Worm (Caenorhabditis elegans): ENCODE measurements around the gene xbp-1.

The xbp-1 gene

ce11 chrIII:4193659-4194103 is at the start of gene xbp-1:
xbp-1 (plus strand) TSS chrIII:4193809.
- no peak for TF ChIP-seq tbx-7 (tag; optimal IDR thresholded peaks at IDR 0.05)
- TF ChIP-seq sox-4 (tag; optimal IDR thresholded peaks at IDR 0.05), result no peak
- TF ChIP-seq hlh-6 (tag; optimal IDR thresholded peaks at IDR 0.05), result no peak
- no peak for TF ChIP-seq mec-3 (tag; optimal IDR thresholded peaks at IDR 0.05; ENCODE audit: borderline replicate concordance)
- TF ChIP-seq dve-1 (tag; optimal IDR thresholded peaks at IDR 0.05), result peak; percentile 87
- TF ChIP-seq ref-2 (tag; optimal IDR thresholded peaks at IDR 0.05), result peak; percentile 68
- no peak for TF ChIP-seq unc-86 (tag; optimal IDR thresholded peaks at IDR 0.05)
- no peak for TF ChIP-seq pat-9 (tag; optimal IDR thresholded peaks at IDR 0.05)
- TF ChIP-seq rnt-1 (tag; optimal IDR thresholded peaks at IDR 0.05), result peak; percentile 76
- TF ChIP-seq ceh-2 (tag; optimal IDR thresholded peaks at IDR 0.05), result no peak
- TF ChIP-seq sox-2 (GFP tag; IDR thresholded peaks at IDR 0.05), result no peak; the same call in 1 of the 2 replicates
- no peak for TF ChIP-seq pag-3 (tag; optimal IDR thresholded peaks at IDR 0.05; ENCODE audit: borderline replicate concordance)
- TF ChIP-seq ceh-18 (tag; optimal IDR thresholded peaks at IDR 0.05), result peak; percentile 71
- TF ChIP-seq C38D4.7 (GFP tag; optimal IDR thresholded peaks at IDR 0.05), result no peak
- peak; percentile 71 for TF ChIP-seq ceh-31 (tag; optimal IDR thresholded peaks at IDR 0.05)
- no peak for TF ChIP-seq ahr-1 (tag; optimal IDR thresholded peaks at IDR 0.05)
- TF ChIP-seq pha-4 (tag; optimal IDR thresholded peaks at IDR 0.05), result no peak
- TF ChIP-seq ceh-6 (GFP tag; optimal IDR thresholded peaks at IDR 0.05), result no peak
- TF ChIP-seq zip-5 (tag; optimal IDR thresholded peaks at IDR 0.05), result no peak
- TF ChIP-seq eyg-1 (tag; optimal IDR thresholded peaks at IDR 0.05), result no peak
- no peak for TF ChIP-seq T23F11.4 (GFP tag; optimal IDR thresholded peaks at IDR 0.05)
- no peak for TF ChIP-seq ceh-48 (tag; optimal IDR thresholded peaks at IDR 0.05)
- TF ChIP-seq ceh-22 (tag; optimal IDR thresholded peaks at IDR 0.05), result no peak
- TF ChIP-seq ceh-34 (tag; optimal IDR thresholded peaks at IDR 0.05), result no peak
- TF ChIP-seq unc-3 (GFP tag; conservative IDR thresholded peaks at IDR 0.05), result no peak
- TF ChIP-seq unc-3 (tag; optimal IDR thresholded peaks at IDR 0.05), result no peak
- no peak for TF ChIP-seq ceh-9 (tag; optimal IDR thresholded peaks at IDR 0.05)
- peak; percentile 20 for TF ChIP-seq fkh-10 (GFP tag; optimal IDR thresholded peaks at IDR 0.05)
- peak; percentile 38 for TF ChIP-seq ceh-14 (tag; optimal IDR thresholded peaks at IDR 0.05)
- no peak for TF ChIP-seq gmeb-2 (tag; optimal IDR thresholded peaks at IDR 0.05)
- no peak for TF ChIP-seq pha-2 (tag; optimal IDR thresholded peaks at IDR 0.05)
- TF ChIP-seq Y22D7AL.16 (tag; optimal IDR thresholded peaks at IDR 0.05), result no peak
- no peak for TF ChIP-seq fkh-6 (tag; optimal IDR thresholded peaks at IDR 0.05)
- no peak for TF ChIP-seq F13H6.1 (tag; optimal IDR thresholded peaks at IDR 0.05)
- no peak for TF ChIP-seq lin-11 (tag; optimal IDR thresholded peaks at IDR 0.05)
- no peak for TF ChIP-seq nhr-11 (tag; optimal IDR thresholded peaks at IDR 0.05)
- TF ChIP-seq hlh-30 (tag; optimal IDR thresholded peaks at IDR 0.05; ENCODE audit: insufficient read depth), result peak; percentile 62
- no peak for TF ChIP-seq npax-4 (tag; optimal IDR thresholded peaks at IDR 0.05)
- no peak for TF ChIP-seq ceh-19 (GFP tag; optimal IDR thresholded peaks at IDR 0.05)
- TF ChIP-seq ama-1 (optimal IDR thresholded peaks at IDR 0.05), result peak; percentile 23
- TF ChIP-seq K09A11.1 (tag; optimal IDR thresholded peaks at IDR 0.05; ENCODE audit: insufficient read depth), result no peak
- peak; percentile 90 for TF ChIP-seq unc-55 (GFP tag; optimal IDR thresholded peaks at IDR 0.05)
- no peak for TF ChIP-seq lim-6 (tag; optimal IDR thresholded peaks at IDR 0.05)
- TF ChIP-seq hlh-8 (tag; optimal IDR thresholded peaks at IDR 0.05), result no peak
- TF ChIP-seq elt-4 (tag; optimal IDR thresholded peaks at IDR 0.05), result no peak
- peak; percentile 41 for TF ChIP-seq dmd-4 (tag; optimal IDR thresholded peaks at IDR 0.05; ENCODE audit: borderline replicate concordance)
- TF ChIP-seq ttx-3 (tag; optimal IDR thresholded peaks at IDR 0.05), result no peak
- TF ChIP-seq K02D7.2 (tag; optimal IDR thresholded peaks at IDR 0.05), result no peak
- TF ChIP-seq tbx-2 (tag; optimal IDR thresholded peaks at IDR 0.05), result peak; percentile 69
- no peak for TF ChIP-seq ceh-30 (tag; optimal IDR thresholded peaks at IDR 0.05)
- no peak for TF ChIP-seq hlh-15 (tag; optimal IDR thresholded peaks at IDR 0.05)
- TF ChIP-seq sdc-2 (tag; optimal IDR thresholded peaks at IDR 0.05), result peak; percentile 2
- TF ChIP-seq madf-2 (tag; optimal IDR thresholded peaks at IDR 0.05), result peak; percentile 22
- TF ChIP-seq pros-1 (tag; optimal IDR thresholded peaks at IDR 0.05), result no peak
